Worm (Caenorhabditis elegans) whole organism, L4 larva: ENCODE measurements around the gene C10A4.2.

Experiments used
- F10B5.3 ChIP-seq: sonication (generic microtip); optimal IDR thresholded peaks from 2 replicates; lab custom pipeline; 2016; ENCODE audit warnings: mild to moderate bottlenecking, missing genetic modification characterization, missing compliant biosample characterization
- fos-1 ChIP-seq: fragments of 150-350 bp; optimal IDR thresholded peaks from 2 replicates; lab custom pipeline; 2014; ENCODE audit warnings: missing biosample characterization, missing genetic modification characterization
- mdl-1 ChIP-seq, 2 experiments: fragments of 150-350 bp in 1 of 2; sonication (generic microtip) in 1 of 2; optimal IDR thresholded peaks; 2 replicates each; lab custom pipeline; 2014 to 2017; ENCODE audit warnings: missing biosample characterization in 2 of 2, missing genetic modification characterization in 2 of 2
- mxl-3 ChIP-seq: fragments of 200-800 bp; sonication (Bioruptor generic); optimal IDR thresholded peaks from 2 replicates; lab custom pipeline; 2018; ENCODE audit warnings: mild to moderate bottlenecking, missing genetic modification characterization, missing compliant biosample characterization
- nhr-41 ChIP-seq: fragments of 200-800 bp; sonication (Bioruptor generic); IDR thresholded peaks from 2 replicates; pipeline ENCODE4 v1.3.6; 2022; ENCODE audit warnings: missing genetic modification reagents, missing genetic modification characterization, missing compliant biosample characterization
- pha-4 ChIP-seq, 2 experiments: fragments of 150-350 bp in 1 of 2; fragments of 200-800 bp in 1 of 2; sonication (Bioruptor generic) in 1 of 2; IDR thresholded peaks in 1 of 2; optimal IDR thresholded peaks in 1 of 2; 2 replicates each; pipeline versions ENCODE4 v1.3.6 to Lab custom; 2014 to 2022; ENCODE audit warnings: missing genetic modification characterization in 2 of 2, missing genetic modification reagents in 2 of 2, missing biosample characterization in 1 of 2, missing compliant biosample characterization in 1 of 2
- spr-3 ChIP-seq: fragments of 200-800 bp; sonication (Bioruptor generic); optimal IDR thresholded peaks from 2 replicates; lab custom pipeline; 2018; ENCODE audit warnings: mild to moderate bottlenecking, missing genetic modification characterization, missing compliant biosample characterization
- unc-62 ChIP-seq, 3 experiments: fragments of 150-350 bp in 1 of 3; sonication (generic microtip); optimal IDR thresholded peaks in 2 of 3; peaks in 1 of 3; 1 replicate in 1 of 3; 2 replicates in 2 of 3; lab custom pipeline; 2014 to 2017; ENCODE audit warnings: missing biosample characterization in 3 of 3, missing genetic modification characterization in 3 of 3, missing genetic modification reagents in 3 of 3, missing genotype in 1 of 3
- zfp-3 ChIP-seq: fragments of 200-800 bp; sonication (Bioruptor generic); conservative IDR thresholded peaks from 2 replicates; pipeline ENCODE4 v1.3.6; 2022; ENCODE audit warnings: missing genetic modification reagents, missing genetic modification characterization, missing compliant biosample characterization
- ztf-7 ChIP-seq: fragments of 150-350 bp; optimal IDR thresholded peaks from 2 replicates; lab custom pipeline; 2014; ENCODE audit warnings: missing biosample characterization, missing genetic modification characterization

ce11 chrX:7452606-7453005 lies 42.6 kb downstream of the C10A4.2 start:
- TF ChIP-seq zfp-3 (GFP tag; lab: Robert Waterston, UW) (no peak), unc-62 (GFP tag; optimal IDR thresholded peaks at IDR 0.05 in 1 of 2; lab: Kevin White, UChicago) (no peak), unc-62 (tag; optimal IDR thresholded peaks at IDR 0.05; lab: Kevin White, UChicago) (no peak), mxl-3 (no peak), spr-3 (no peak), nhr-41 (no peak), mdl-1 (tag; optimal IDR thresholded peaks at IDR 0.05; lab: Kevin White, UChicago) (no peak), F10B5.3 (tag; lab: Kevin White, UChicago) (no peak), pha-4 (GFP tag; IDR thresholded peaks at IDR 0.05; lab: Robert Waterston, UW) (no peak), pha-4 (tag; optimal IDR thresholded peaks at IDR 0.05; lab: Kevin White, UChicago) (no peak), fos-1 (tag; lab: Kevin White, UChicago) (no peak), ztf-7 (tag; lab: Kevin White, UChicago) (no peak)
